Worm (Caenorhabditis elegans) whole organism, L2 larva: ENCODE measurements around the gene ugt-40.

Experiments
- C34F6.9 ChIP-seq: fragments of 150-350 bp; optimal IDR thresholded peaks from 2 replicates; lab custom pipeline; 2014; ENCODE audit warnings: missing biosample characterization, missing genetic modification characterization
- Y55F3AM.14 ChIP-seq: fragments of 200-800 bp; sonication (Bioruptor generic); optimal IDR thresholded peaks from 2 replicates; lab custom pipeline; 2018; ENCODE audit warnings: mild to moderate bottlenecking, missing genetic modification characterization, missing compliant biosample characterization
- ZK546.5 ChIP-seq: sonication (generic microtip); optimal IDR thresholded peaks from 2 replicates; lab custom pipeline; 2017; ENCODE audit warnings: missing biosample characterization, missing genetic modification characterization
- alr-1 ChIP-seq: fragments of 150-350 bp; optimal IDR thresholded peaks from 2 replicates; lab custom pipeline; 2014; ENCODE audit warnings: missing biosample characterization, missing genetic modification characterization
- aly-2 ChIP-seq: fragments of 150-350 bp; optimal IDR thresholded peaks from 2 replicates; lab custom pipeline; 2014; ENCODE audit warnings: missing biosample characterization, missing genetic modification characterization
- ama-1 ChIP-seq: fragments of 150-350 bp; optimal IDR thresholded peaks from 2 replicates; lab custom pipeline; 2018; ENCODE audit warnings: inconsistent platforms
- blmp-1 ChIP-seq: sonication (generic microtip); optimal IDR thresholded peaks from 2 replicates; lab custom pipeline; 2017; ENCODE audit warnings: missing genetic modification characterization, mild to moderate bottlenecking, missing compliant biosample characterization, antibody characterized with exemption, moderate library complexity; ENCODE audit not compliant: insufficient read depth
- ceh-16 ChIP-seq: fragments of 150-350 bp; optimal IDR thresholded peaks from 2 replicates; lab custom pipeline; 2014; ENCODE audit warnings: missing biosample characterization, missing genetic modification characterization
- ceh-82 ChIP-seq: fragments of 150-350 bp; optimal IDR thresholded peaks from 2 replicates; lab custom pipeline; 2014; ENCODE audit warnings: missing biosample characterization, missing genetic modification characterization
- crh-2 ChIP-seq: sonication (generic microtip); optimal IDR thresholded peaks from 2 replicates; lab custom pipeline; 2017; ENCODE audit warnings: missing biosample characterization, missing genetic modification characterization
- dmd-4 ChIP-seq: sonication (generic microtip); optimal IDR thresholded peaks from 2 replicates; lab custom pipeline; 2017; ENCODE audit warnings: missing biosample characterization, missing genetic modification characterization
- egl-27 ChIP-seq: sonication (generic microtip); optimal IDR thresholded peaks from 3 replicates; lab custom pipeline; 2017; ENCODE audit warnings: missing biosample characterization, missing genetic modification reagents, missing genetic modification characterization
- elt-1 ChIP-seq: fragments of 150-350 bp; optimal IDR thresholded peaks from 2 replicates; lab custom pipeline; 2014; ENCODE audit warnings: missing biosample characterization, missing genetic modification characterization
- fos-1 ChIP-seq: fragments of 150-350 bp; optimal IDR thresholded peaks from 2 replicates; lab custom pipeline; 2014; ENCODE audit warnings: missing biosample characterization, missing genetic modification characterization
- gmeb-1 ChIP-seq: fragments of 150-350 bp; optimal IDR thresholded peaks from 2 replicates; lab custom pipeline; 2014; ENCODE audit warnings: missing biosample characterization, missing genetic modification characterization
- lin-11 ChIP-seq: fragments of 150-350 bp; sonication (generic microtip); optimal IDR thresholded peaks from 2 replicates; lab custom pipeline; 2014; ENCODE audit warnings: missing biosample characterization, missing genetic modification characterization, inconsistent platforms, mixed read lengths
- mab-5 ChIP-seq: fragments of 150-350 bp; optimal IDR thresholded peaks from 2 replicates; lab custom pipeline; 2014; ENCODE audit warnings: missing biosample characterization, missing genetic modification characterization
- mdl-1 ChIP-seq, 2 experiments: fragments of 150-350 bp in 1 of 2; sonication (generic microtip) in 1 of 2; optimal IDR thresholded peaks; 2 replicates each; lab custom pipeline; 2017; ENCODE audit warnings: missing biosample characterization in 2 of 2, missing genetic modification characterization in 2 of 2
- nhr-11 ChIP-seq: fragments of 150-350 bp; optimal IDR thresholded peaks from 2 replicates; lab custom pipeline; 2014; ENCODE audit warnings: missing biosample characterization, missing genetic modification characterization
- nhr-12 ChIP-seq: fragments of 150-350 bp; optimal IDR thresholded peaks from 2 replicates; lab custom pipeline; 2014; ENCODE audit warnings: missing biosample characterization, missing genetic modification characterization
- nhr-129 ChIP-seq: fragments of 150-350 bp; optimal IDR thresholded peaks from 2 replicates; lab custom pipeline; 2014; ENCODE audit warnings: missing biosample characterization, missing genetic modification characterization
- nhr-21 ChIP-seq: fragments of 150-350 bp; optimal IDR thresholded peaks from 2 replicates; lab custom pipeline; 2014; ENCODE audit warnings: missing biosample characterization, missing genetic modification characterization
- nhr-23 ChIP-seq: fragments of 150-350 bp; optimal IDR thresholded peaks from 2 replicates; lab custom pipeline; 2014; ENCODE audit warnings: missing biosample characterization, missing genetic modification reagents, missing genetic modification characterization
- nhr-237 ChIP-seq: fragments of 150-350 bp; optimal IDR thresholded peaks from 2 replicates; lab custom pipeline; 2014; ENCODE audit warnings: missing biosample characterization, missing genetic modification characterization
- nhr-25 ChIP-seq: fragments of 150-350 bp; sonication (generic microtip); optimal IDR thresholded peaks from 3 replicates; lab custom pipeline; 2014; ENCODE audit warnings: missing biosample characterization, missing genetic modification characterization
- nhr-6 ChIP-seq: fragments of 150-350 bp; optimal IDR thresholded peaks from 2 replicates; lab custom pipeline; 2014; ENCODE audit warnings: missing biosample characterization, missing genetic modification characterization
- sem-4 ChIP-seq: fragments of 150-350 bp; optimal IDR thresholded peaks from 2 replicates; lab custom pipeline; 2014; ENCODE audit warnings: missing biosample characterization, missing genetic modification reagents, missing genetic modification characterization
- skn-1 ChIP-seq: sonication (generic microtip); optimal IDR thresholded peaks from 2 replicates; lab custom pipeline; 2017; ENCODE audit warnings: missing biosample characterization, missing genetic modification characterization
- sma-3 ChIP-seq: sonication (generic microtip); optimal IDR thresholded peaks from 2 replicates; lab custom pipeline; 2016; ENCODE audit warnings: missing genetic modification reagents, missing genetic modification characterization, missing compliant biosample characterization
- snpc-4 ChIP-seq: fragments of 150-350 bp; optimal IDR thresholded peaks from 2 replicates; lab custom pipeline; 2014; ENCODE audit warnings: missing biosample characterization, missing genetic modification characterization
- unc-39 ChIP-seq: fragments of 150-350 bp; optimal IDR thresholded peaks from 2 replicates; lab custom pipeline; 2014; ENCODE audit warnings: missing biosample characterization, missing genetic modification characterization
- unc-55 ChIP-seq: fragments of 150-350 bp; sonication (generic microtip); optimal IDR thresholded peaks from 3 replicates; lab custom pipeline; 2014; ENCODE audit warnings: missing biosample characterization, missing genetic modification reagents, missing genetic modification characterization
- zag-1 ChIP-seq: fragments of 150-350 bp; optimal IDR thresholded peaks from 2 replicates; lab custom pipeline; 2014; ENCODE audit warnings: missing biosample characterization, missing genetic modification characterization
- ztf-1 ChIP-seq: fragments of 200-800 bp; sonication (Bioruptor generic); conservative IDR thresholded peaks from 2 replicates; pipeline ENCODE4 v1.3.6; 2022; ENCODE audit warnings: missing genetic modification characterization, missing compliant biosample characterization
- ztf-4 ChIP-seq: fragments of 150-350 bp; optimal IDR thresholded peaks from 2 replicates; lab custom pipeline; 2014; ENCODE audit warnings: missing biosample characterization, missing genetic modification characterization

ugt-40 gene

ce11 chrV:7130974-7131373, 10.8 kb downstream of the ugt-40 start, which contains the start of gene srx-36:
srx-36 (minus strand) TSS chrV:7131074.
- TF ChIP-seq nhr-129 (tag; lab: Kevin White, UChicago): no peak
- no peak for TF ChIP-seq nhr-23 (tag; lab: Kevin White, UChicago)

ce11 chrV:7129460-7129859, 12.3 kb downstream of the ugt-40 start, which contains the start of gene T01C4.8:
T01C4.8 (minus strand) TSS chrV:7129560.
- TF ChIP-seq sem-4 (tag; lab: Kevin White, UChicago) (no peak), dmd-4 (tag; lab: Kevin White, UChicago) (no peak), nhr-25 (tag; lab: Kevin White, UChicago) (no peak), skn-1 (tag; lab: Kevin White, UChicago) (no peak), nhr-237 (tag; lab: Kevin White, UChicago) (no peak), nhr-12 (tag; lab: Kevin White, UChicago) (no peak), gmeb-1 (no peak), ama-1 (no peak), crh-2 (tag; lab: Kevin White, UChicago) (no peak), ceh-16 (tag; lab: Kevin White, UChicago) (no peak), nhr-129 (tag; lab: Kevin White, UChicago) (no peak), lin-11 (tag; lab: Kevin White, UChicago) (no peak), fos-1 (no peak), aly-2 (tag; lab: Kevin White, UChicago) (no peak), mdl-1 (tag; optimal IDR thresholded peaks at IDR 0.05; lab: Kevin White, UChicago) (no peak), snpc-4 (tag; lab: Kevin White, UChicago) (no peak), unc-55 (GFP tag; lab: Kevin White, UChicago) (no peak), zag-1 (tag; lab: Kevin White, UChicago) (no peak), mab-5 (tag; lab: Kevin White, UChicago) (no peak), elt-1 (no peak)

- TF ChIP-seq alr-1 (tag; lab: Kevin White, UChicago) (no peak), unc-39 (no peak), mdl-1 (tag; optimal IDR thresholded peaks at IDR 0.05; lab: Kevin White, UChicago) (no peak), ZK546.5 (no peak), nhr-25 (tag; lab: Kevin White, UChicago) (no peak), nhr-237 (tag; lab: Kevin White, UChicago) (no peak), ztf-1 (GFP tag; lab: Robert Waterston, UW) (no peak), fos-1 (no peak), nhr-21 (tag; lab: Kevin White, UChicago) (no peak), C34F6.9 (no peak), blmp-1 (no peak), nhr-12 (tag; lab: Kevin White, UChicago) (no peak)
Measured at ce11 chrV:7123979-7124378, 17.8 kb downstream of the ugt-40 start.

- TF ChIP-seq ama-1 (no peak), unc-39 (no peak), Y55F3AM.14 (no peak), nhr-12 (tag; lab: Kevin White, UChicago) (no peak), skn-1 (tag; lab: Kevin White, UChicago) (no peak), blmp-1 (no peak), nhr-25 (tag; lab: Kevin White, UChicago) (no peak), ceh-16 (tag; lab: Kevin White, UChicago) (no peak), mab-5 (tag; lab: Kevin White, UChicago) (no peak), C34F6.9 (no peak), ZK546.5 (no peak), nhr-11 (tag; lab: Kevin White, UChicago) (no peak), nhr-6 (tag; lab: Kevin White, UChicago) (no peak), sma-3 (GFP tag; lab: Kevin White, UChicago) (no peak)
- TF ChIP-seq, all 48 proteins: peak for 0
Measured at ce11 chrV:7123188-7123708, 18.5 kb downstream of the ugt-40 start, which contains the start of gene lmd-5. lmd-5 (plus strand) TSS chrV:7123658.

ce11 chrV:7120168-7120567, 21.6 kb downstream of the ugt-40 start, which contains the start of gene srx-34:
srx-34 (minus strand) TSS chrV:7120268.
- TF ChIP-seq ceh-82 (no peak), ztf-1 (GFP tag; lab: Robert Waterston, UW) (no peak), unc-39 (no peak), Y55F3AM.14 (no peak), mdl-1 (tag; optimal IDR thresholded peaks at IDR 0.05; lab: Kevin White, UChicago) (no peak), egl-27 (tag; lab: Kevin White, UChicago) (no peak), ama-1 (no peak), ztf-4 (tag; lab: Kevin White, UChicago) (no peak), nhr-12 (tag; lab: Kevin White, UChicago) (no peak)
